Worm (Caenorhabditis elegans): ENCODE data around the gene zmp-1.

Gene zmp-1

DNA sequence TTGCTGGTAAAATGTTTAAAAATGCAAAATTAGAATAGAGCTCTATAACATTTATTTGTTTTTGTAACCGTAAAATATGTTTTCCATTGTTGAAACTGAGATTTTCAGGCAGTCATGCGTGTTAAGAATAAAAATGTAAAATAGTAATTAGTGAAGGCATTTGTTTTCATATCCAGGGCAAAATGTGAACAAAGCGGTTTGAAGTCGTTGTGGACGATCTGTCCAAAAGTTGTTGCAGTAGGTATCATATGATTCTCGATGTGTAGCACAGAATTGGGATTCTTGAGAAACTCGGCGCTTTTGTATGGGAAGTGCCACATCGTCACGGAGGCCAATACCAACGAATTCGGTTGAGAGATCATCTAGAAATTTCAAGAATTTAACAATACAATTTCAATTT is 50.5 kb downstream of the zmp-1 start:
- TF ChIP-seq K02D7.2 (tag; optimal IDR thresholded peaks at IDR 0.05) (no peak), ama-1 (optimal IDR thresholded peaks at IDR 0.05) (peak; percentile 0)

ce11 chrIII:5879291-5879968 is 53.3 kb downstream of the zmp-1 start, which contains the start of gene hpo-10:
TSS of gene hpo-10 (plus strand) at chrIII:5879489.
- TF ChIP-seq ceh-31 (tag; optimal IDR thresholded peaks at IDR 0.05), result peak; percentile 13
- TF ChIP-seq ceh-48 (tag; optimal IDR thresholded peaks at IDR 0.05), result peak; percentile 93
- TF ChIP-seq nfya-1 (tag; optimal IDR thresholded peaks at IDR 0.05), result peak; percentile 18
- no peak for TF ChIP-seq zip-5 (tag; optimal IDR thresholded peaks at IDR 0.05)
- TF ChIP-seq sox-2 (GFP tag; IDR thresholded peaks at IDR 0.05), result no peak

DNA sequence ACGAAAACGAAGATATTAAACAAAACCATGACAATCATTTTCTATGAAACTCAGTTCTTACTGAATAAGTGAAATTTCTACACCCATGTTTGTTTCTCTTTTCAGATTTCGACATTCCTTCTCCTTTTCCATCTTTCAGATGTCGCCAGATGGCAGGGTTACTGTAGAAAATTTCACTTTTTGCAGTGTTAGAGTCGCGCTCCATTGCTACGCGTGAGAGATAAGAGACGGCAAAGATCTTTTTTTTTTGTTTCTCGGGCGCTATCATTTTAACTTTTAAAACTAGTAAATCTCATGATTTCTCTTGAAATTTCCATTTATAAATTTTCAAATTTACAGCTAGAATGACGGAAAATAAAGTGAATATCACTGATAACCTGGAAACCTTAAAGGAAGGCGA is 54.5 kb downstream of the zmp-1 start, which contains the start of the genes mig-21 and F01F1.2:
mig-21 (minus strand) TSS at position 166 of the 400 bp plus-strand sequence.
F01F1.2 (plus strand) TSS at position 340 of the 400 bp plus-strand sequence.
- TF ChIP-seq K02D7.2 (tag; optimal IDR thresholded peaks at IDR 0.05), result no peak

All from whole organism, late embryonic.